Fruit fly (Drosophila melanogaster): ENCODE data around the gene CG6833.

The CG6833 gene

dm6 chr3L:14037655-14038644 lies 13.1 kb upstream of the CG6833 start (continued):
- TF ChIP-seq insv (GFP tag; optimal IDR thresholded peaks at IDR 0.05) (peak in 1 of 2 experiments; percentile 2), CG8924 (tag; optimal IDR thresholded peaks at IDR 0.05) (peak; percentile 12), CG34422 (GFP tag; IDR thresholded peaks at IDR 0.05) (peak; percentile 94; the same call in 2 of the 3 replicates), pan (optimal IDR thresholded peaks at IDR 0.05) (no peak), pan (GFP tag; optimal IDR thresholded peaks at IDR 0.05 in 1 of 2, IDR thresholded peaks at IDR 0.05 in 1 of 2) (peak in 1 of 2 experiments; percentile 4), CG16813 (GFP tag; IDR thresholded peaks at IDR 0.05; ENCODE audit: partially characterized antibody) (no peak), CG2120 (GFP tag; optimal IDR thresholded peaks at IDR 0.05) (peak; percentile 56), nerfin-1 (tag; optimal IDR thresholded peaks at IDR 0.05) (peak; percentile 37), Xbp1 (GFP tag; optimal IDR thresholded peaks at IDR 0.05) (peak; percentile 26), sens (GFP tag) (peak; percentile 78), CG17385 (GFP tag; optimal IDR thresholded peaks at IDR 0.05) (peak; percentile 32), CG9932 (GFP tag; IDR thresholded peaks at IDR 0.05) (peak; percentile 43; the same call in 1 of the 2 replicates), row (GFP tag; IDR thresholded peaks at IDR 0.05) (peak; percentile 58; the same call in 2 of the 3 replicates), CG6765 (GFP tag; optimal IDR thresholded peaks at IDR 0.05) (peak; percentile 2), CG6791 (GFP tag; IDR thresholded peaks at IDR 0.05; ENCODE audit: partially characterized antibody) (peak; percentile 18; the same call in 1 of the 3 replicates), Myb (GFP tag; optimal IDR thresholded peaks at IDR 0.05) (peak; percentile 10), hb (GFP tag; IDR thresholded peaks at IDR 0.05; ENCODE audit: partially characterized antibody) (no peak), dm (GFP tag; optimal IDR thresholded peaks at IDR 0.05) (peak; percentile 41), sqz (GFP tag; optimal IDR thresholded peaks at IDR 0.05) (peak; percentile 17), Doc3 (GFP tag; IDR thresholded peaks at IDR 0.05; ENCODE audit: partially characterized antibody) (0 out of 3 replicates have a peak, but pooled peaks have one; percentile 35), YL-1 (GFP tag; optimal IDR thresholded peaks at IDR 0.05) (peak; percentile 43), Dll (GFP tag; IDR thresholded peaks at IDR 0.05; ENCODE audit: partially characterized antibody) (peak; percentile 29; the same call in 1 of the 4 replicates), Spps (tag; optimal IDR thresholded peaks at IDR 0.05) (peak; percentile 11), Drgx (GFP tag; IDR thresholded peaks at IDR 0.05) (peak; percentile 54; the same call in 1 of the 2 replicates), sob (GFP tag; IDR thresholded peaks at IDR 0.05) (peak; percentile 35; the same call in 1 of the 2 replicates), pfk (GFP tag; optimal IDR thresholded peaks at IDR 0.05) (peak; percentile 33), crol (GFP tag; IDR thresholded peaks at IDR 0.05) (peak; percentile 67), tx (GFP tag; optimal IDR thresholded peaks at IDR 0.05) (peak; percentile 30), CHES-1-like (GFP tag; optimal IDR thresholded peaks at IDR 0.05) (peak; percentile 49), CG10321 (GFP tag; IDR thresholded peaks at IDR 0.05) (no peak), sna (GFP tag; IDR thresholded peaks at IDR 0.05; ENCODE audit: partially characterized antibody) (peak; percentile 34; the same call in 1 of the 2 replicates), Bdp1 (GFP tag; optimal IDR thresholded peaks at IDR 0.05) (no peak), CG13287 (GFP tag; IDR thresholded peaks at IDR 0.05; ENCODE audit: partially characterized antibody) (peak; percentile 51), D19B (GFP tag; optimal IDR thresholded peaks at IDR 0.05) (peak; percentile 23), zen2 (GFP tag; IDR thresholded peaks at IDR 0.05; ENCODE audit: partially characterized antibody) (peak; percentile 45; the same call in 1 of the 3 replicates), MBD-R2 (GFP tag; IDR thresholded peaks at IDR 0.05) (peak; percentile 40), Hr78 (GFP tag; optimal IDR thresholded peaks at IDR 0.05) (no peak), vvl (GFP tag; IDR thresholded peaks at IDR 0.05) (peak; percentile 26; the same call in 1 of the 2 replicates), CG6854 (GFP tag; optimal IDR thresholded peaks at IDR 0.05) (no peak), cg (GFP tag; optimal IDR thresholded peaks at IDR 0.05) (peak; percentile 72), Rfx (GFP tag; IDR thresholded peaks at IDR 0.05) (peak; percentile 51), kay (GFP tag; optimal IDR thresholded peaks at IDR 0.05) (peak; percentile 35), fd3F (GFP tag; optimal IDR thresholded peaks at IDR 0.05) (peak; percentile 19), B-H1 (GFP tag; IDR thresholded peaks at IDR 0.05) (peak; percentile 17; the same call in 1 of the 3 replicates), chinmo (GFP tag; IDR thresholded peaks at IDR 0.05; ENCODE audit: partially characterized antibody) (peak; percentile 89; the same call in 2 of the 4 replicates), CG1832 (GFP tag; optimal IDR thresholded peaks at IDR 0.05) (peak; percentile 67)

Data from whole organism, embryonic.